Worm (Caenorhabditis elegans) whole organism, late embryonic: ENCODE measurements around the gene srg-68.

Experiments used
- K02D7.2 ChIP-seq: sonication (generic microtip); optimal IDR thresholded peaks from 2 replicates; lab custom pipeline; 2017; ENCODE audit warnings: mild to moderate bottlenecking, missing genetic modification characterization, missing compliant biosample characterization
- ama-1 ChIP-seq: fragments of 150-350 bp; optimal IDR thresholded peaks from 2 replicates; lab custom pipeline; 2014
- ceh-34 ChIP-seq: sonication (generic microtip); optimal IDR thresholded peaks from 2 replicates; lab custom pipeline; 2016; ENCODE audit warnings: mild to moderate bottlenecking, missing genetic modification characterization, missing compliant biosample characterization
- hlh-8 ChIP-seq: sonication (generic microtip); optimal IDR thresholded peaks from 2 replicates; lab custom pipeline; 2016; ENCODE audit warnings: missing genotype, missing genetic modification characterization, missing compliant biosample characterization
- pha-4 ChIP-seq: fragments of 150-350 bp; optimal IDR thresholded peaks from 2 replicates; lab custom pipeline; 2018; ENCODE audit warnings: missing biosample characterization, missing genetic modification reagents, missing genetic modification characterization
- ttx-3 ChIP-seq: sonication (generic microtip); optimal IDR thresholded peaks from 2 replicates; lab custom pipeline; 2016; ENCODE audit warnings: missing genetic modification reagents, missing genetic modification characterization, missing compliant biosample characterization

- TF ChIP-seq ceh-34 (tag; lab: Kevin White, UChicago) (no peak), K02D7.2 (no peak), hlh-8 (no peak), ttx-3 (tag; lab: Kevin White, UChicago) (no peak), ama-1 (lab: Kevin White, UChicago) (no peak), pha-4 (tag; lab: Kevin White, UChicago) (no peak)
Observed at ce11 chrV:5490205-5490604, 25.0 kb upstream of the srg-68 start, which contains the start of gene T05C3.6.
